Worm (Caenorhabditis elegans) whole organism, late embryonic: ENCODE results near the gene ccch-1.
A peak's percentile ranks its signal among the peaks of the same experiment; 100 is the strongest.

ENCODE experiments used
- C08G9.2 ChIP-seq: sonication (generic microtip); optimal IDR thresholded peaks from 2 replicates; lab custom pipeline; 2016; ENCODE audit warnings: mild to moderate bottlenecking, missing genetic modification characterization, moderate library complexity, missing compliant biosample characterization
- F13H6.1 ChIP-seq: sonication (generic microtip); optimal IDR thresholded peaks from 2 replicates; lab custom pipeline; 2016; ENCODE audit warnings: missing genetic modification characterization, missing compliant biosample characterization
- K02D7.2 ChIP-seq: sonication (generic microtip); optimal IDR thresholded peaks from 2 replicates; lab custom pipeline; 2017; ENCODE audit warnings: mild to moderate bottlenecking, missing genetic modification characterization, missing compliant biosample characterization
- Y22D7AL.16 ChIP-seq: sonication (generic microtip); optimal IDR thresholded peaks from 2 replicates; lab custom pipeline; 2016; ENCODE audit warnings: missing genetic modification characterization, missing compliant biosample characterization
- ceh-22 ChIP-seq: sonication (generic microtip); optimal IDR thresholded peaks from 2 replicates; lab custom pipeline; 2017; ENCODE audit warnings: missing biosample characterization, missing genetic modification characterization
- ceh-24 ChIP-seq: sonication (generic microtip); optimal IDR thresholded peaks from 2 replicates; lab custom pipeline; 2016; ENCODE audit warnings: mild to moderate bottlenecking, missing genetic modification characterization, missing compliant biosample characterization
- ceh-31 ChIP-seq: sonication (generic microtip); optimal IDR thresholded peaks from 2 replicates; lab custom pipeline; 2016; ENCODE audit warnings: missing genetic modification characterization, missing compliant biosample characterization
- ceh-48 ChIP-seq: sonication (generic microtip); optimal IDR thresholded peaks from 2 replicates; lab custom pipeline; 2016; ENCODE audit warnings: missing genetic modification characterization, inconsistent platforms, missing compliant biosample characterization
- ceh-6 ChIP-seq: fragments of 200-800 bp; sonication (Bioruptor generic); optimal IDR thresholded peaks from 2 replicates; lab custom pipeline; 2018; ENCODE audit warnings: mild to moderate bottlenecking, missing genetic modification characterization, missing compliant biosample characterization
- ceh-9 ChIP-seq: sonication (generic microtip); optimal IDR thresholded peaks from 2 replicates; lab custom pipeline; 2016; ENCODE audit warnings: mild to moderate bottlenecking, missing genetic modification characterization, inconsistent platforms, missing compliant biosample characterization
- dve-1 ChIP-seq: sonication (generic microtip); optimal IDR thresholded peaks from 2 replicates; lab custom pipeline; 2017; ENCODE audit warnings: antibody characterized with exemption, mild to moderate bottlenecking, missing genetic modification characterization, missing compliant biosample characterization
- ets-4 ChIP-seq: sonication (generic microtip); optimal IDR thresholded peaks from 2 replicates; lab custom pipeline; 2016; ENCODE audit warnings: missing genetic modification characterization, missing compliant biosample characterization
- eyg-1 ChIP-seq: sonication (generic microtip); optimal IDR thresholded peaks from 2 replicates; lab custom pipeline; 2016; ENCODE audit warnings: missing genotype, missing genetic modification characterization, missing compliant biosample characterization
- fax-1 ChIP-seq: sonication (generic microtip); optimal IDR thresholded peaks from 2 replicates; lab custom pipeline; 2016; ENCODE audit warnings: missing genotype, missing genetic modification characterization, missing compliant biosample characterization
- fkh-6 ChIP-seq: sonication (generic microtip); optimal IDR thresholded peaks from 2 replicates; lab custom pipeline; 2016; ENCODE audit warnings: missing genetic modification characterization, missing compliant biosample characterization
- gmeb-2 ChIP-seq: sonication (generic microtip); optimal IDR thresholded peaks from 2 replicates; lab custom pipeline; 2016; ENCODE audit warnings: missing genetic modification characterization, inconsistent platforms, missing compliant biosample characterization
- hlh-15 ChIP-seq: sonication (generic microtip); optimal IDR thresholded peaks from 2 replicates; lab custom pipeline; 2016; ENCODE audit warnings: missing genetic modification characterization, missing compliant biosample characterization
- hlh-30 ChIP-seq: sonication (generic microtip); optimal IDR thresholded peaks from 2 replicates; lab custom pipeline; 2017; ENCODE audit warnings: antibody characterized with exemption, missing genetic modification characterization, missing compliant biosample characterization; ENCODE audit not compliant: insufficient read depth
- lin-11 ChIP-seq: fragments of 200-800 bp; sonication (Bioruptor generic); optimal IDR thresholded peaks from 2 replicates; lab custom pipeline; 2018; ENCODE audit warnings: mild to moderate bottlenecking, missing genetic modification characterization, missing compliant biosample characterization
- madf-2 ChIP-seq: sonication (generic microtip); optimal IDR thresholded peaks from 2 replicates; lab custom pipeline; 2017; ENCODE audit warnings: missing genetic modification characterization, missing compliant biosample characterization
- mec-3 ChIP-seq: sonication (generic microtip); optimal IDR thresholded peaks from 2 replicates; lab custom pipeline; 2016; ENCODE audit warnings: borderline replicate concordance, missing genetic modification characterization, missing compliant biosample characterization
- nfya-1 ChIP-seq: sonication (generic microtip); optimal IDR thresholded peaks from 2 replicates; lab custom pipeline; 2017; ENCODE audit warnings: missing genetic modification characterization, mild to moderate bottlenecking, missing compliant biosample characterization, antibody characterized with exemption, moderate library complexity
- nhr-11 ChIP-seq: fragments of 150-350 bp; optimal IDR thresholded peaks from 2 replicates; lab custom pipeline; 2014; ENCODE audit warnings: missing biosample characterization, missing genetic modification characterization
- pag-3 ChIP-seq: sonication (generic microtip); optimal IDR thresholded peaks from 2 replicates; lab custom pipeline; 2016; ENCODE audit warnings: missing compliant biosample characterization, missing genetic modification characterization, borderline replicate concordance
- pax-1 ChIP-seq: fragments of 150-350 bp; optimal IDR thresholded peaks from 2 replicates; lab custom pipeline; 2014; ENCODE audit warnings: missing biosample characterization, missing genetic modification characterization
- pha-2 ChIP-seq: sonication (generic microtip); optimal IDR thresholded peaks from 2 replicates; lab custom pipeline; 2017; ENCODE audit warnings: mild to moderate bottlenecking, missing genetic modification characterization, missing compliant biosample characterization
- pqm-1 ChIP-seq: sonication (generic microtip); optimal IDR thresholded peaks from 2 replicates; lab custom pipeline; 2016; ENCODE audit warnings: missing genetic modification characterization, missing compliant biosample characterization
- ref-2 ChIP-seq: sonication (generic microtip); optimal IDR thresholded peaks from 2 replicates; lab custom pipeline; 2016; ENCODE audit warnings: missing genetic modification characterization, missing compliant biosample characterization
- tbx-2 ChIP-seq: sonication (generic microtip); optimal IDR thresholded peaks from 2 replicates; lab custom pipeline; 2016; ENCODE audit warnings: missing genetic modification characterization, missing compliant biosample characterization
- tbx-7 ChIP-seq: sonication (generic microtip); optimal IDR thresholded peaks from 2 replicates; lab custom pipeline; 2016; ENCODE audit warnings: missing genotype, missing genetic modification characterization, missing compliant biosample characterization
- ttx-3 ChIP-seq: sonication (generic microtip); optimal IDR thresholded peaks from 2 replicates; lab custom pipeline; 2016; ENCODE audit warnings: missing genetic modification reagents, missing genetic modification characterization, missing compliant biosample characterization
- unc-42 ChIP-seq: sonication (generic microtip); optimal IDR thresholded peaks from 2 replicates; lab custom pipeline; 2016; ENCODE audit warnings: missing genotype, missing genetic modification characterization, missing compliant biosample characterization

The ccch-1 gene

ce11 chrV:11496283-11496682 is 31.3 kb upstream of the ccch-1 start, which contains the start of gene htrl-1:
Gene htrl-1, minus strand, starts transcription at chrV:11496383.
- no peak for TF ChIP-seq ceh-9 (tag; lab: Kevin White, UChicago)

- TF ChIP-seq dve-1 (tag; lab: Kevin White, UChicago): no peak
- no peak for TF ChIP-seq lin-11 (tag; lab: Kevin White, UChicago)
- TF ChIP-seq C08G9.2 (tag; lab: Kevin White, UChicago): no peak
- no peak for TF ChIP-seq Y22D7AL.16
- no peak for TF ChIP-seq hlh-30 (tag; lab: Kevin White, UChicago)
- TF ChIP-seq nhr-11: no peak
- no peak for TF ChIP-seq K02D7.2 (tag; lab: Kevin White, UChicago)
- no peak for TF ChIP-seq mec-3 (tag; lab: Kevin White, UChicago)
- no peak for TF ChIP-seq pax-1 (tag; lab: Kevin White, UChicago)
- TF ChIP-seq nfya-1: no peak
- TF ChIP-seq eyg-1: no peak
Measured at ce11 chrV:11497475-11497874, 30.2 kb upstream of the ccch-1 start.

- TF ChIP-seq ref-2 (tag; lab: Kevin White, UChicago) (no peak), ceh-24 (tag; lab: Kevin White, UChicago) (no peak), gmeb-2 (tag; lab: Kevin White, UChicago) (no peak), dve-1 (tag; lab: Kevin White, UChicago) (no peak), madf-2 (tag; lab: Kevin White, UChicago) (no peak), ets-4 (tag; lab: Kevin White, UChicago) (no peak), ceh-6 (GFP tag; lab: Kevin White, UChicago) (no peak), pag-3 (no peak), hlh-15 (no peak), nfya-1 (no peak), ceh-31 (tag; lab: Kevin White, UChicago) (no peak), F13H6.1 (tag; lab: Kevin White, UChicago) (no peak), mec-3 (tag; lab: Kevin White, UChicago) (no peak)
Measured at ce11 chrV:11499786-11500185, 27.8 kb upstream of the ccch-1 start.

ce11 chrV:11500980-11501379 is 26.7 kb upstream of the ccch-1 start:
- TF ChIP-seq madf-2 (tag; lab: Kevin White, UChicago): no peak
- TF ChIP-seq ceh-22 (tag; lab: Kevin White, UChicago): no peak
- no peak for TF ChIP-seq hlh-30 (tag; lab: Kevin White, UChicago)
- TF ChIP-seq ceh-48 (tag; lab: Kevin White, UChicago): no peak
- no peak for TF ChIP-seq pha-2 (tag; lab: Kevin White, UChicago)
- TF ChIP-seq dve-1 (tag; lab: Kevin White, UChicago): no peak
- TF ChIP-seq tbx-7 (tag; lab: Kevin White, UChicago): no peak
- TF ChIP-seq tbx-2: no peak
- TF ChIP-seq ttx-3 (tag; lab: Kevin White, UChicago): no peak
- TF ChIP-seq pqm-1 (tag; lab: Kevin White, UChicago): no peak
- TF ChIP-seq fkh-6 (tag; lab: Kevin White, UChicago): no peak
- no peak for TF ChIP-seq eyg-1
- TF ChIP-seq fax-1: no peak
- no peak for TF ChIP-seq ceh-6 (GFP tag; lab: Kevin White, UChicago)

ce11 chrV:11503081-11503751 is 24.4 kb upstream of the ccch-1 start, which contains the start of gene C55A6.12:
Gene C55A6.12, minus strand, starts transcription at chrV:11503131.
- TF ChIP-seq nfya-1: peak; percentile 91
- TF ChIP-seq unc-42 (tag; lab: Kevin White, UChicago): no peak
- TF ChIP-seq K02D7.2 (tag; lab: Kevin White, UChicago): no peak
- TF ChIP-seq, all 69 proteins: peak for 1
